Worm (Caenorhabditis elegans) whole organism, L1 larva: Measurements from ENCODE around the gene H14A12.5.

ENCODE experiments used
- ceh-82 ChIP-seq, 3 experiments: fragments of 150-350 bp in 1 of 3; sonication (generic microtip) in 2 of 3; optimal IDR thresholded peaks; 2 replicates each; lab custom pipeline; 2014 to 2017; ENCODE audit warnings: missing biosample characterization in 3 of 3, missing genetic modification characterization in 3 of 3
- dsc-1 ChIP-seq: sonication (generic microtip); optimal IDR thresholded peaks from 2 replicates; lab custom pipeline; 2016; ENCODE audit warnings: mild to moderate bottlenecking, missing genetic modification characterization, missing compliant biosample characterization
- efl-1 ChIP-seq, 4 experiments: fragments of 150-350 bp; optimal IDR thresholded peaks in 3 of 4; peaks in 1 of 4; 1 replicate in 1 of 4; 2 replicates in 3 of 4; lab custom pipeline; 2014; ENCODE audit warnings: missing biosample characterization in 2 of 4, missing genetic modification characterization in 2 of 4, missing genetic modification reagents in 2 of 4
- fkh-10 ChIP-seq: sonication (generic microtip); optimal IDR thresholded peaks from 2 replicates; lab custom pipeline; 2017; ENCODE audit warnings: missing biosample characterization, missing genetic modification reagents, missing genetic modification characterization
- lin-39 ChIP-seq: fragments of 150-350 bp; optimal IDR thresholded peaks from 2 replicates; lab custom pipeline; 2014; ENCODE audit warnings: missing biosample characterization, missing genetic modification reagents, missing genetic modification characterization
- lir-3 ChIP-seq: sonication (generic microtip); optimal IDR thresholded peaks from 2 replicates; lab custom pipeline; 2016; ENCODE audit warnings: mild to moderate bottlenecking, missing genetic modification characterization, moderate library complexity, missing compliant biosample characterization; ENCODE audit not compliant: poor library complexity
- nhr-11 ChIP-seq: fragments of 150-350 bp; optimal IDR thresholded peaks from 2 replicates; lab custom pipeline; 2014; ENCODE audit warnings: missing biosample characterization, missing genetic modification characterization
- nhr-28 ChIP-seq: fragments of 150-350 bp; optimal IDR thresholded peaks from 2 replicates; lab custom pipeline; 2014; ENCODE audit warnings: missing biosample characterization, missing genetic modification characterization
- nhr-76 ChIP-seq: sonication (generic microtip); optimal IDR thresholded peaks from 2 replicates; lab custom pipeline; 2017; ENCODE audit warnings: missing biosample characterization, missing genetic modification characterization
- unc-130 ChIP-seq: fragments of 150-350 bp; optimal IDR thresholded peaks from 2 replicates; lab custom pipeline; 2017; ENCODE audit warnings: missing biosample characterization, missing genetic modification characterization, inconsistent platforms
- unc-62 ChIP-seq: fragments of 150-350 bp; optimal IDR thresholded peaks from 2 replicates; lab custom pipeline; 2014; ENCODE audit warnings: missing biosample characterization, missing genetic modification reagents, missing genetic modification characterization
- ztf-11 ChIP-seq, 2 experiments: sonication (generic microtip); optimal IDR thresholded peaks; 2 replicates each; lab custom pipeline; 2016 to 2017; ENCODE audit warnings: missing genetic modification characterization in 2 of 2, missing biosample characterization in 1 of 2, missing compliant biosample characterization in 1 of 2
- ztf-4 ChIP-seq: fragments of 150-350 bp; optimal IDR thresholded peaks from 2 replicates; lab custom pipeline; 2014; ENCODE audit warnings: missing biosample characterization, missing genetic modification characterization

ce11 chrIII:7478932-7479331 lies 10.1 kb upstream of the H14A12.5 start:
- TF ChIP-seq ceh-82 (tag; optimal IDR thresholded peaks at IDR 0.05; lab: Kevin White, UChicago) (no peak), efl-1 (optimal IDR thresholded peaks at IDR 0.05; lab: Kevin White, UChicago) (no peak), efl-1 (GFP tag; optimal IDR thresholded peaks at IDR 0.05 in 1 of 2; lab: Kevin White, UChicago) (no peak), lin-39 (tag; lab: Kevin White, UChicago) (no peak), nhr-28 (tag; lab: Kevin White, UChicago) (no peak), nhr-11 (tag; lab: Kevin White, UChicago) (no peak), ztf-4 (no peak), unc-130 (tag; lab: Kevin White, UChicago) (no peak), nhr-76 (tag; lab: Kevin White, UChicago) (no peak), dsc-1 (tag; lab: Kevin White, UChicago) (no peak), unc-62 (GFP tag; lab: Kevin White, UChicago) (no peak), ztf-11 (tag; optimal IDR thresholded peaks at IDR 0.05; lab: Kevin White, UChicago) (no peak), fkh-10 (GFP tag; lab: Kevin White, UChicago) (no peak), lir-3 (tag; lab: Kevin White, UChicago) (no peak)
